Fruit fly (Drosophila melanogaster) whole organism, adult: ENCODE data around the gene TH1.

Experiments
- CG12768 ChIP-seq: fragments of 200-800 bp; sonication (Bioruptor generic); optimal IDR thresholded peaks from 2 replicates; lab custom pipeline; 2017; ENCODE audit warnings: missing biosample characterization, missing genetic modification characterization, mild to moderate bottlenecking, moderate library complexity, missing genetic modification reagents
- CG14711 ChIP-seq: fragments of 200-800 bp; sonication (Bioruptor generic); optimal IDR thresholded peaks from 2 replicates; lab custom pipeline; 2018; ENCODE audit warnings: missing biosample characterization, mild to moderate bottlenecking, missing genetic modification characterization, moderate library complexity
- Crg-1 ChIP-seq: fragments of 200-800 bp; sonication (Bioruptor generic); optimal IDR thresholded peaks from 2 replicates; lab custom pipeline; 2016; ENCODE audit warnings: missing biosample characterization, missing genetic modification characterization
- bab1 ChIP-seq: fragments of 200-800 bp; sonication (Bioruptor generic); optimal IDR thresholded peaks from 3 replicates; lab custom pipeline; 2019; ENCODE audit warnings: missing biosample characterization, mild to moderate bottlenecking, missing genetic modification characterization, moderate library complexity
- cic ChIP-seq: fragments of 200-800 bp; sonication (Bioruptor generic); optimal IDR thresholded peaks from 2 replicates; lab custom pipeline; 2017; ENCODE audit warnings: missing biosample characterization, mild to moderate bottlenecking, missing genetic modification characterization, moderate library complexity
- cnc ChIP-seq, 2 experiments: fragments of >200 bp; optimal IDR thresholded peaks; 2 replicates each; lab custom pipeline; 2017
- pad ChIP-seq: fragments of 200-800 bp; sonication (Bioruptor generic); optimal IDR thresholded peaks from 3 replicates; lab custom pipeline; 2017; ENCODE audit warnings: missing biosample characterization, missing genetic modification characterization, mild to moderate bottlenecking, moderate library complexity, missing genetic modification reagents
- tj ChIP-seq: fragments of 200-800 bp; sonication (Bioruptor generic); optimal IDR thresholded peaks from 3 replicates; lab custom pipeline; 2017; ENCODE audit warnings: missing biosample characterization, mild to moderate bottlenecking, missing genetic modification characterization, moderate library complexity
- toe ChIP-seq: fragments of 200-800 bp; sonication (Bioruptor generic); optimal IDR thresholded peaks from 2 replicates; lab custom pipeline; 2016; ENCODE audit warnings: missing biosample characterization, missing genetic modification characterization

dm6 chrX:16374059-16374458 lies 17.2 kb downstream of the TH1 start:
- no peak for TF ChIP-seq CG12768 (GFP tag; lab: Kevin White, UChicago)
- no peak for TF ChIP-seq toe (GFP tag; lab: Kevin White, UChicago)
- TF ChIP-seq Crg-1 (GFP tag; lab: Kevin White, UChicago) = no peak
- no peak for TF ChIP-seq CG14711 (tag; lab: Kevin White, UChicago)
- TF ChIP-seq cic = no peak
- no peak for TF ChIP-seq bab1
- TF ChIP-seq tj = no peak
- TF ChIP-seq pad = peak; percentile 20
- TF ChIP-seq cnc (optimal IDR thresholded peaks at IDR 0.05; lab: Kevin White, UChicago) = no peak
